Fruit fly (Drosophila melanogaster) whole organism, embryonic: Measurements from ENCODE around the gene Exn.

Source experiments
- Abd-B ChIP-seq: fragments of 200-800 bp; sonication (Bioruptor generic); optimal IDR thresholded peaks from 2 replicates; lab custom pipeline; 2018; ENCODE audit warnings: missing biosample characterization, mild to moderate bottlenecking, missing genetic modification characterization, moderate library complexity
- B-H2 ChIP-seq: fragments of 200-800 bp; sonication (Bioruptor generic); optimal IDR thresholded peaks from 2 replicates; lab custom pipeline; 2018; ENCODE audit warnings: missing biosample characterization, mild to moderate bottlenecking, missing genetic modification characterization
- CG11695 ChIP-seq: fragments of 200-800 bp; sonication (Bioruptor generic); IDR thresholded peaks from 3 replicates; pipeline ENCODE4 v1.3.6; 2022; ENCODE audit warnings: missing biosample characterization, missing genetic modification characterization
- CG12659 ChIP-seq: fragments of 200-800 bp; sonication (Bioruptor generic); optimal IDR thresholded peaks from 3 replicates; lab custom pipeline; 2017; ENCODE audit warnings: mild to moderate bottlenecking, missing biosample characterization, missing genetic modification reagents, missing genetic modification characterization
- CG33213 ChIP-seq: fragments of 200-800 bp; sonication (Bioruptor generic); optimal IDR thresholded peaks from 3 replicates; lab custom pipeline; 2016; ENCODE audit warnings: missing biosample characterization, missing genetic modification characterization
- CG6683 ChIP-seq: fragments of 200-800 bp; sonication (Bioruptor generic); optimal IDR thresholded peaks from 2 replicates; lab custom pipeline; 2017; ENCODE audit warnings: missing biosample characterization, mild to moderate bottlenecking, missing genetic modification characterization, missing genetic modification reagents
- CG8478 ChIP-seq: fragments of >200 bp; optimal IDR thresholded peaks from 2 replicates; lab custom pipeline; 2018
- CG9932 ChIP-seq: fragments of 200-800 bp; sonication (Bioruptor generic); IDR thresholded peaks from 2 replicates; pipeline ENCODE4 v1.3.6; 2022; ENCODE audit warnings: missing biosample characterization, missing genetic modification characterization
- Spps ChIP-seq: fragments of 200-800 bp; sonication (Bioruptor generic); optimal IDR thresholded peaks from 2 replicates; lab custom pipeline; 2018; ENCODE audit warnings: missing biosample characterization, mild to moderate bottlenecking, missing genetic modification characterization
- Xrp1 ChIP-seq: fragments of 200-800 bp; sonication (Bioruptor generic); IDR thresholded peaks from 2 replicates; pipeline ENCODE4 v1.3.6; 2022; ENCODE audit warnings: missing biosample characterization, missing genetic modification characterization
- disco-r ChIP-seq: fragments of 200-800 bp; sonication (Bioruptor generic); optimal IDR thresholded peaks from 2 replicates; lab custom pipeline; 2016; ENCODE audit warnings: missing biosample characterization, missing genetic modification characterization
- ro ChIP-seq: fragments of 200-800 bp; sonication (Bioruptor generic); IDR thresholded peaks from 2 replicates; pipeline ENCODE4 v1.3.6; 2022; ENCODE audit warnings: missing biosample characterization, missing genetic modification characterization
- sr ChIP-seq: fragments of 200-800 bp; sonication (Bioruptor generic); IDR thresholded peaks from 3 replicates; pipeline ENCODE4 v1.3.6; 2022; ENCODE audit warnings: missing biosample characterization, missing genetic modification characterization
- stc ChIP-seq: fragments of 200-800 bp; sonication (Bioruptor generic); IDR thresholded peaks from 2 replicates; pipeline ENCODE4 v1.3.6; 2022; ENCODE audit warnings: missing biosample characterization, missing genetic modification characterization

DNA sequence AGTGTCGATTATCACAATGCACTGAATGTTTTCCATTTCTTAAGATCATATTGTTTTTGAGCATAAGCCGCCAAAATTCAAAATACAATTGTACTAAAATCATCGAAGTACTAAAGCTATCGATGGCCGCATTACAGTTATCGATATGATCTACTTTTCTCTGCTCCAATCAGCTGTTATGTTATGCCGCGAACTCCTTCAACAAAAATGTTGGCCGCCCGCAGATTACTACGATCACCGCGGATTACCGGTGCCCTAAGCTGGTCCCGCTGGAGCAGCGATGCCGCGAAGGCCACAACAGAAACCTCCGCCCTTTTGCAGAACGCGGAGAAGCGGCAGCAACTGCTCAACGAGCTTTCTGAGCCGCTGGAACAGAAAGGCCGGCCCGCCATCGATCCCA is 65.7 kb downstream of the Exn start, which contains the start of gene beg:
- TF ChIP-seq CG9932 (GFP tag; lab: Robert Waterston, UW) = no peak
- TF ChIP-seq disco-r (GFP tag; lab: Kevin White, UChicago) = no peak
- no peak for TF ChIP-seq ro (GFP tag; lab: Robert Waterston, UW)
- no peak for TF ChIP-seq CG12659
- no peak for TF ChIP-seq B-H2 (GFP tag; lab: Kevin White, UChicago)
- TF ChIP-seq Spps = no peak
- TF ChIP-seq Abd-B (GFP tag; lab: Kevin White, UChicago) = no peak
- no peak for TF ChIP-seq CG6683 (GFP tag; lab: Kevin White, UChicago)
- no peak for TF ChIP-seq CG8478
- no peak for TF ChIP-seq CG11695 (GFP tag; lab: Robert Waterston, UW)
- TF ChIP-seq CG33213 (GFP tag; lab: Kevin White, UChicago) = no peak
- no peak for TF ChIP-seq sr
- TF ChIP-seq stc = no peak
- TF ChIP-seq Xrp1 (GFP tag; lab: Robert Waterston, UW) = no peak
